Worm (Caenorhabditis elegans): Measurements from ENCODE around the gene F56D6.13.
A peak's percentile ranks its signal among the peaks of the same experiment; 100 is the strongest.

ce11 chrIV:3921898-3922297 lies 12.7 kb downstream of the F56D6.13 start, which contains the start of gene clec-67:
- no peak for TF ChIP-seq ces-1 (GFP tag; optimal IDR thresholded peaks at IDR 0.05)
- no peak for TF ChIP-seq skn-1 (tag; optimal IDR thresholded peaks at IDR 0.05)
- no peak for TF ChIP-seq lsy-2 (tag; optimal IDR thresholded peaks at IDR 0.05)
- no peak for TF ChIP-seq ztf-11 (tag; optimal IDR thresholded peaks at IDR 0.05)
- TF ChIP-seq unc-62 (GFP tag; optimal IDR thresholded peaks at IDR 0.05 in 1 of 2): no peak
- no peak for TF ChIP-seq unc-62 (tag; optimal IDR thresholded peaks at IDR 0.05)
- no peak for TF ChIP-seq lir-3 (tag; optimal IDR thresholded peaks at IDR 0.05)
- TF ChIP-seq nhr-11 (tag; optimal IDR thresholded peaks at IDR 0.05): no peak
- peak; percentile 78 for TF ChIP-seq pqm-1 (tag; optimal IDR thresholded peaks at IDR 0.05)
- TF ChIP-seq nhr-76 (tag; optimal IDR thresholded peaks at IDR 0.05): no peak
- TF ChIP-seq zfp-3 (GFP tag; conservative IDR thresholded peaks at IDR 0.05): no peak
- TF ChIP-seq nhr-237 (tag; optimal IDR thresholded peaks at IDR 0.05): no peak
- TF ChIP-seq ZK546.5 (tag; optimal IDR thresholded peaks at IDR 0.05): no peak
- no peak for TF ChIP-seq unc-39 (tag; optimal IDR thresholded peaks at IDR 0.05)
